Fruit fly (Drosophila melanogaster) Kc167 (cell line): ENCODE measurements around the gene SLC22A.

Experiments used
- Myc ChIP-seq: fragments of >200 bp; optimal IDR thresholded peaks from 2 replicates; lab custom pipeline; 2017; ENCODE audit warnings: missing external identifiers
- Sin3A ChIP-seq: fragments of >200 bp; optimal IDR thresholded peaks from 2 replicates; lab custom pipeline; 2018; ENCODE audit warnings: missing external identifiers
- h ChIP-seq: fragments of >200 bp; optimal IDR thresholded peaks from 3 replicates; lab custom pipeline; 2018; ENCODE audit warnings: missing external identifiers
- insv ChIP-seq: fragments of >200 bp; optimal IDR thresholded peaks from 3 replicates; lab custom pipeline; 2018; ENCODE audit warnings: missing external identifiers
- psq ChIP-seq: fragments of >200 bp; optimal IDR thresholded peaks from 2 replicates; lab custom pipeline; 2017; ENCODE audit warnings: missing external identifiers
- ttk ChIP-seq: sonication (Bioruptor generic); optimal IDR thresholded peaks from 2 replicates; lab custom pipeline; 2017; ENCODE audit warnings: missing external identifiers

Gene SLC22A

DNA sequence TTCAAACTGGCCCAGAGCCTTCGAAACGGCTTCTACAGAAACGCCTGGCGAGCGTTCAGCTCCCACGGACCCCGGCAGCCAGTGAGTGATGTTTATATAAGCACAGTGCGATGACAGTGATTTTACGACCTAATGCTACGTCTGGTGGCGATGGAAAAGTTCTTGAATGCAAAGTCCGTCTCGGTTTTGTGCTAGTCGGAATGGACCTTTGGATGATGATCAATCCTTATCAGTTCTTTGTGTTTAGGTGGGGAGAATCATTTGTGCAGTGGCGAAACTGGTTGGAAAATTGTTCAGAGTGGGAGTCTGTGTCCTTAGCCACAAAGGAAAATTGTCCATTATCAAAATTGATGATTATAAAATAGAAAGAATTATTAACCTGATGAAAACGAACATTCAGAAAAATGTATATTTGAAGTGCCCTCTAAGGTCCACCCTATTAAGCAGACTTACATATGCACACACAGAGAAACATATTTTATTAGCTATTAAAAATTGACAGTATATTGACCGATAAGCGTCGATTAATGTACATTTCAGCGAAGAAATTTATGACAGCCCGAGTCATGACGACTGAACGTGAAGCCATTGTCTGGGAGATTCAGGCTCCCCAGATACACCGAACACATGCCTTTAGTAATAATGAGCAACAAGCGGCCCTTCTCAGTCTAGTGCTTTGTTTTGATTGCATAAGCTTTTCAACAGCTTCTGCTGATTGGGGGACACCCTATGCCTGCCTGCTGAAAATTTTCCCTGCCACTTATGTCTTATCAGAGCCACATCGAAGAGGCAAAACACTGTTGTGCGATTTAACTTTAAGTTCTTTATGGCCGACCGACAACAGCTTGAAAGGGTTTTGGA, 37.9 kb downstream of the SLC22A start:
- TF ChIP-seq Myc (lab: Kevin White, UChicago), result no peak
- no peak for TF ChIP-seq Sin3A (lab: Kevin White, UChicago)
- TF ChIP-seq ttk (lab: Kevin White, UChicago), result no peak
- no peak for TF ChIP-seq psq (lab: Kevin White, UChicago)
- no peak for TF ChIP-seq insv (lab: Kevin White, UChicago)
- TF ChIP-seq h (lab: Kevin White, UChicago), result no peak

DNA sequence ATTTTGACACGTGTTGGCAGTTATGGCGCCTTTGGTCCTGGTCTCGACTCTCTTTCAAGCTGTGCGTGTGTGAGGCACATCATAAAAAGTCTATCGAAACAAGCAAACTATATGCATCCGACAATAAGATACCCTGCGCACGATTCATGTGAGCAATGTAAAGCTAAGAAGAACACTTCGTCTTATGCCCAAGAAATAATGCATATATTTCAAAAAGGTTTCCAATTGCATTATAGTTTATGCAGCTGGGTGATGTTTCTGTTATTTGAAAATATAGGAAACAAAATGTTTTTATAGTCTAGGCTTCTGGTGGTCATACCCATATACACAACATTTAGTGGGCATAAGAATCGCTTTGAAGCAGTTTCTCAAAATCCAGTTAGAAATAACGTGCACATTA, 39.1 kb downstream of the SLC22A start:
- TF ChIP-seq psq (lab: Kevin White, UChicago) (no peak), Myc (lab: Kevin White, UChicago) (no peak), ttk (lab: Kevin White, UChicago) (no peak), insv (lab: Kevin White, UChicago) (no peak), Sin3A (lab: Kevin White, UChicago) (no peak), h (lab: Kevin White, UChicago) (no peak)

DNA sequence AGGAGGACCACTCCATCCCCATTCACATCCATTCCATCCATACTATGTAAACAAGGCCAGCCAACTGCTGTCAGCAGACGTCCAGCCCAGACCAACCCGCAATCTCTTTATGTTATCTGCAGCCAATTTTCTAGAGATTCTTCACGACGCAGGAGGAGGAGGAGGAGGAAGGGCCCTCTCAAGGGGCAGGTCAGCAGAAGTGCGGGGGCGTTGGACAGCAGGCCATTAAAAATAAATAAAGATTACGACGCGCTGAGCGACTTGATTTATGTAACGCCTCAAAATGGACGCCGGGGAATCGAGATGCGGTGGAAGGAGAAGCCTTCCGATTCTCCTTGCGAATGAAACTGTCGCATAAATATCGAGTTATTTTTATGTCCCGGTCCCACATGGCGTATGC, 45.3 kb downstream of the SLC22A start:
- TF ChIP-seq h (lab: Kevin White, UChicago) (no peak), Myc (lab: Kevin White, UChicago) (no peak), Sin3A (lab: Kevin White, UChicago) (no peak), insv (lab: Kevin White, UChicago) (no peak), ttk (lab: Kevin White, UChicago) (no peak), psq (lab: Kevin White, UChicago) (no peak)

DNA sequence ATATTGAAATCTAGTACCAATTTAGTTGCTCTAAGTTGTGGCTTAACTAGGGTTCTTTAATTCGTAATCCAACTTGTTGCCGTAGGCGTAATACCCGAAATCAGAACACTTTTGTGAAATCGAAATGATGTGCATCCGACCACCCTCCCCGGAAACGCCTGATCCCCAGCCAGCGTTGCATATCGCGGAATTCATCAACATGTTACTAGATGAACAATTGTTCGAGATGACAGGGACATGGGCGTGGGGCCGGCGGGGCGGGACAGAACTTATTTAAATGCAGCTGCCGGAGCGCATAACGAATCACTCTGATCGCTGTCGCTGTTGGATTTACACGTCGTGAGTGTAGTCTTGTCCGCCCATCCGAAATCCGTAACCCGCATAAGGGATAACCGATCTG, 50.4 kb downstream of the SLC22A start, which contains the start of gene Act79B:
Gene Act79B, plus strand, starts transcription at position 301 of the 400 bp plus-strand sequence.
- TF ChIP-seq Myc (lab: Kevin White, UChicago), result no peak
- TF ChIP-seq ttk (lab: Kevin White, UChicago), result no peak
- TF ChIP-seq Sin3A (lab: Kevin White, UChicago), result no peak
- no peak for TF ChIP-seq insv (lab: Kevin White, UChicago)
- TF ChIP-seq psq (lab: Kevin White, UChicago), result no peak
- no peak for TF ChIP-seq h (lab: Kevin White, UChicago)
